Fruit fly (Drosophila melanogaster): Measurements from ENCODE around the gene Tbc1d8-9.

DNA sequence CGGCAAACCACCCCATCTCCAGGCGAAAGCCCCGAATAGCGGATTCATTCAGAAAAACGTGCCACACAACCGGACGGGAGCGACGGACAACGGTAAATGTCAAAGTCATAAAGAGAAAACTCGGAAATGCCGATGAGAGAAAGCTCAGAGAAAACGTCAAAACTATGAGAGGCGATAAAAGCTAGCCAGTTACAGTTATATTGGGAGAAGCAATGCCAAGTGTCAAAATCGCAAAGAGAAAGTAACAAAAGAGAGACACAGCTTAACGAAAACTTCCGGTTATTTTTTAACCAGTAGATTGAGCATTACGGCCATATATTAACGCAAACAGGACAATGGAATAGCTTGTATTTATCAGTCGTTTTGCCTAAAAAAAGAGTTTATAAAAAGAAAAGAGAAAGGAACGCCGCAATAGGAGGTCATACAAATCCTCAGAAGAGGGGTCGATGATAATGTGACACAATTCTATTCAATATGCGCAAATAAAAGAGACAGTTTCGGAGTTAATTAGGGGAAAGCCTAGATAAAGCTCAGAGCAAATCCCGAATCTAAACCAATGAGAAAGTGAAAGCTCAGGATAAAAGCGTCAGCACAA is 24.1 kb downstream of the Tbc1d8-9 start:
- TF ChIP-seq Mnt (GFP tag; optimal IDR thresholded peaks at IDR 0.05), result no peak
- TF ChIP-seq CG7101 (tag; optimal IDR thresholded peaks at IDR 0.05), result no peak
- no peak for TF ChIP-seq CG11617 (GFP tag; optimal IDR thresholded peaks at IDR 0.05)
- TF ChIP-seq CG7045 (GFP tag; optimal IDR thresholded peaks at IDR 0.05), result no peak
- no peak for TF ChIP-seq kay (GFP tag; ENCODE audit: borderline replicate concordance)
- TF ChIP-seq cnc (optimal IDR thresholded peaks at IDR 0.05), result no peak
- TF ChIP-seq cic (GFP tag; optimal IDR thresholded peaks at IDR 0.05), result no peak
- no peak for TF ChIP-seq ovo (GFP tag; optimal IDR thresholded peaks at IDR 0.05)
